Worm (Caenorhabditis elegans): ENCODE data around the gene T05G5.4.

The T05G5.4 gene

DNA sequence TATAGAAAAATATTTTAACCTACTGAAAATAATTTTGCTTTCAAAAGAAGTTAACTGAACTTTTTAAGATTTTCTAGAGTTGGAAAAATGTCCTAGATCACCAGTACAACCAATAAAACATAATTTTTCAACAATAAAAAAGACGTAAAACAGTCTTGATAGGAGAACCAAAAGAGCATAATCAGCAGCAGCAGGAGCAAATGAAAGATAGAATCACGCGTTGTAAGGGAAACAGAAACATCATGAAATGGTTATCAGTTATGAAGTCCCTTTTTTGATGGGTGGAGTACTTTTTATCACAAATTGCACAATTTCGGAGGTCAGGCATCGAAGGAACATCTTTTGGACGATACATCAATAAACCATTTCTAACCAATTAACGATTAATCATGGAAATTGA lies 26.7 kb upstream of the T05G5.4 start (continued):
- TF ChIP-seq ceh-32 (tag; optimal IDR thresholded peaks at IDR 0.05; ENCODE audit: poor library complexity): no peak
- peak; percentile 73 for TF ChIP-seq dve-1 (tag; optimal IDR thresholded peaks at IDR 0.05; ENCODE audit: insufficient read depth)
- peak; percentile 94 for TF ChIP-seq php-3 (GFP tag; IDR thresholded peaks at IDR 0.05)
- no peak for TF ChIP-seq aha-1 (tag)
- no peak for TF ChIP-seq aly-2 (tag; optimal IDR thresholded peaks at IDR 0.05)
- TF ChIP-seq ceh-28 (tag; optimal IDR thresholded peaks at IDR 0.05): no peak
- no peak for TF ChIP-seq jun-1 (tag; optimal IDR thresholded peaks at IDR 0.05)
- no peak for TF ChIP-seq lsy-2 (tag; optimal IDR thresholded peaks at IDR 0.05)
- no peak for TF ChIP-seq T26A8.4 (GFP tag; IDR thresholded peaks at IDR 0.05)
- TF ChIP-seq mdl-1 (tag; optimal IDR thresholded peaks at IDR 0.05): peak in 1 of 2 experiments; percentile 34
- no peak for TF ChIP-seq sdz-12 (GFP tag; optimal IDR thresholded peaks at IDR 0.05)
- TF ChIP-seq lin-39 (tag; optimal IDR thresholded peaks at IDR 0.05): no peak
- no peak for TF ChIP-seq arid-1 (GFP tag; conservative IDR thresholded peaks at IDR 0.05)
- no peak for TF ChIP-seq daf-16 (GFP tag; optimal IDR thresholded peaks at IDR 0.05)
- TF ChIP-seq daf-16 (tag; optimal IDR thresholded peaks at IDR 0.05): peak; percentile 89
- TF ChIP-seq duxl-1 (tag; optimal IDR thresholded peaks at IDR 0.05; ENCODE audit: poor library complexity): no peak
- no peak for TF ChIP-seq mxl-3 (GFP tag; optimal IDR thresholded peaks at IDR 0.05)
- no peak for TF ChIP-seq zfp-3 (GFP tag; conservative IDR thresholded peaks at IDR 0.05)
- no peak for TF ChIP-seq nhr-237 (tag; optimal IDR thresholded peaks at IDR 0.05)
- TF ChIP-seq pha-4 (GFP tag; IDR thresholded peaks at IDR 0.05): no peak
- no peak for TF ChIP-seq pha-4 (tag; optimal IDR thresholded peaks at IDR 0.05)
- no peak for TF ChIP-seq ceh-82 (tag; optimal IDR thresholded peaks at IDR 0.05)
- TF ChIP-seq tra-1 (GFP tag; IDR thresholded peaks at IDR 0.05): 0 out of 2 replicates have a peak, but pooled peaks have one; percentile 56
- TF ChIP-seq madf-9 (GFP tag; conservative IDR thresholded peaks at IDR 0.05): no peak
- no peak for TF ChIP-seq Y5F2A.4 (GFP tag; optimal IDR thresholded peaks at IDR 0.05)
- TF ChIP-seq pqm-1 (tag; optimal IDR thresholded peaks at IDR 0.05): peak; percentile 98
- no peak for TF ChIP-seq nhr-76 (tag; optimal IDR thresholded peaks at IDR 0.05)
- TF ChIP-seq unc-39 (tag; optimal IDR thresholded peaks at IDR 0.05): no peak
- TF ChIP-seq D1046.2 (GFP tag; IDR thresholded peaks at IDR 0.05): no peak
- TF ChIP-seq hlh-30 (tag; optimal IDR thresholded peaks at IDR 0.05; ENCODE audit: insufficient read depth): peak; percentile 36

- TF ChIP-seq jun-1 (tag; optimal IDR thresholded peaks at IDR 0.05) (no peak), Y48G9A.11 (GFP tag; IDR thresholded peaks at IDR 0.05) (no peak), spr-3 (GFP tag; optimal IDR thresholded peaks at IDR 0.05) (no peak), F26F4.8 (GFP tag; conservative IDR thresholded peaks at IDR 0.05) (no peak), fkh-10 (GFP tag; optimal IDR thresholded peaks at IDR 0.05) (no peak), zfp-3 (GFP tag; conservative IDR thresholded peaks at IDR 0.05) (no peak), mep-1 (tag; optimal IDR thresholded peaks at IDR 0.05) (no peak), aha-1 (tag) (no peak), pqm-1 (tag; optimal IDR thresholded peaks at IDR 0.05) (no peak), ZK337.2 (GFP tag; IDR thresholded peaks at IDR 0.05) (no peak), ceh-28 (tag; optimal IDR thresholded peaks at IDR 0.05) (no peak), spr-1 (tag; optimal IDR thresholded peaks at IDR 0.05) (no peak), T26A8.4 (GFP tag; IDR thresholded peaks at IDR 0.05) (no peak), attf-4 (tag; optimal IDR thresholded peaks at IDR 0.05) (no peak), snpc-4 (tag; optimal IDR thresholded peaks at IDR 0.05) (no peak), unc-39 (tag; optimal IDR thresholded peaks at IDR 0.05) (no peak), nhr-111 (GFP tag; optimal IDR thresholded peaks at IDR 0.05) (no peak), set-16 (GFP tag; IDR thresholded peaks at IDR 0.05) (no peak), rbr-2 (tag; optimal IDR thresholded peaks at IDR 0.05) (no peak), ama-1 (optimal IDR thresholded peaks at IDR 0.05) (no peak)
Measured at ce11 chrIII:9725114-9725513, 23.6 kb upstream of the T05G5.4 start, which contains the start of gene clec-162. clec-162 (minus strand) TSS chrIII:9725214.
